Fruit fly (Drosophila melanogaster) whole organism: Measurements from ENCODE around the gene STUB1.

ENCODE experiments used
- CG8478 ChIP-seq: fragments of >200 bp; optimal IDR thresholded peaks from 2 replicates; lab custom pipeline; 2018; ENCODE audit warnings: inconsistent platforms
- Dll ChIP-seq: fragments of >200 bp; optimal IDR thresholded peaks from 2 replicates; lab custom pipeline; 2017
- EcR ChIP-seq, 2 experiments: fragments of >200 bp; optimal IDR thresholded peaks; 2 replicates each; lab custom pipeline; 2017; ENCODE audit warnings: missing biosample characterization in 2 of 2, missing genetic modification characterization in 2 of 2, missing genetic modification reagents in 2 of 2
- pan ChIP-seq: fragments of >200 bp; optimal IDR thresholded peaks from 2 replicates; lab custom pipeline; 2017
- psq ChIP-seq: fragments of >200 bp; optimal IDR thresholded peaks from 2 replicates; lab custom pipeline; 2017
- usp ChIP-seq: fragments of >200 bp; optimal IDR thresholded peaks from 2 replicates; lab custom pipeline; 2017; ENCODE audit warnings: missing biosample characterization, missing genetic modification characterization, mixed read lengths

DNA sequence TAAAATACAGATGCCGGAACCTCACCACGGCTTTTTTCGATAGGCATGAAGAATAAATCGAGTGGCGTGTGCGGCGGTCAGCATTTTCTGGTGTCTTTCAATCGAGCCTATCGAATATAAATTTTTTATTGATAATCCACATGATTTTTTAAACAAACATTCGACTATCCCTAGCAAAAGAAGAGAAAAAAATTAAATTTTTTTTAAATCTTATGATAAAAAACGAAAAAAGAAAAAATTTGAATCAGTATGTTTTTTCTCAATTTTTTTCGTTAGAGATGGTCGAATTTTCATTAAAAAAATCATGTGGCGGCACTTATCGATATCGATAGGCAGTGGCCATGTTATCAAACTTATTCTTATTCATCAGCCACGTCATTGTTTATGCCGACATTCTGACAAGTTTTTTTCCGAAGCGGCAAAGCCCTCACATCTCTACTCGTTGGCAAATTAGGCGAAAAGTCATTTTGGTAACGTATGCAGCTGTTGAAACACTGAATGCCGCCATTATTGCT lies 10.8 kb upstream of the STUB1 start, which contains the start of the genes SmB and KdelR:
- TF ChIP-seq psq (no peak), pan (lab: Kevin White, UChicago) (no peak), CG8478 (lab: Kevin White, UChicago) (no peak), usp (GFP tag; lab: Kevin White, UChicago) (no peak), Dll (lab: Kevin White, UChicago) (no peak), EcR (GFP tag; optimal IDR thresholded peaks at IDR 0.05; lab: Kevin White, UChicago) (no peak)
